Fruit fly (Drosophila melanogaster): ENCODE measurements around the gene CG32536.

CG32536 gene

dm6 chrX:19261528-19262102 lies 15.1 kb downstream of the CG32536 start, which contains the start of gene Vav (continued):
- no peak for TF ChIP-seq CG3995 (GFP tag; optimal IDR thresholded peaks at IDR 0.05)
- 0 out of 2 replicates have a peak, but pooled peaks have one; percentile 10 for TF ChIP-seq ham (GFP tag; IDR thresholded peaks at IDR 0.05)
- TF ChIP-seq pho (GFP tag; optimal IDR thresholded peaks at IDR 0.05) = no peak
- no peak for TF ChIP-seq Doc2 (GFP tag; IDR thresholded peaks at IDR 0.05)
- no peak for TF ChIP-seq hbn (GFP tag; IDR thresholded peaks at IDR 0.05; ENCODE audit: partially characterized antibody)
- TF ChIP-seq caup (GFP tag; optimal IDR thresholded peaks at IDR 0.05; ENCODE audit: severe bottlenecking) = peak; percentile 17
- no peak for TF ChIP-seq slbo (GFP tag; IDR thresholded peaks at IDR 0.05)
- TF ChIP-seq Dbx (GFP tag; IDR thresholded peaks at IDR 0.05) = no peak
- TF ChIP-seq stc (GFP tag; IDR thresholded peaks at IDR 0.05) = no peak
- TF ChIP-seq CG11696 (GFP tag; IDR thresholded peaks at IDR 0.05) = no peak
- TF ChIP-seq CG3838 (GFP tag; optimal IDR thresholded peaks at IDR 0.05) = no peak
- TF ChIP-seq CG6854 (GFP tag; optimal IDR thresholded peaks at IDR 0.05) = peak; percentile 1
- TF ChIP-seq CG13624 (GFP tag; optimal IDR thresholded peaks at IDR 0.05) = no peak
- no peak for TF ChIP-seq chn (GFP tag; optimal IDR thresholded peaks at IDR 0.05)
- peak; percentile 27 for TF ChIP-seq CG10543 (GFP tag; optimal IDR thresholded peaks at IDR 0.05)
- no peak for TF ChIP-seq E2f1 (GFP tag; IDR thresholded peaks at IDR 0.05)
- no peak for TF ChIP-seq gt (GFP tag; IDR thresholded peaks at IDR 0.05)
- no peak for TF ChIP-seq CG4820 (GFP tag; optimal IDR thresholded peaks at IDR 0.05)
- peak; percentile 49; the same call in 1 of the 3 replicates for TF ChIP-seq Opbp (GFP tag; IDR thresholded peaks at IDR 0.05; ENCODE audit: partially characterized antibody)
- no peak for TF ChIP-seq Hand (GFP tag; optimal IDR thresholded peaks at IDR 0.05)
- TF ChIP-seq eyg (GFP tag; optimal IDR thresholded peaks at IDR 0.05) = no peak
- TF ChIP-seq CG7987 (GFP tag; optimal IDR thresholded peaks at IDR 0.05) = peak; percentile 22
- no peak for TF ChIP-seq CG11695 (GFP tag; IDR thresholded peaks at IDR 0.05)
- no peak for TF ChIP-seq scrt (GFP tag; optimal IDR thresholded peaks at IDR 0.05)
- TF ChIP-seq wek (GFP tag; optimal IDR thresholded peaks at IDR 0.05) = peak; percentile 22
- TF ChIP-seq Drgx (GFP tag; IDR thresholded peaks at IDR 0.05) = no peak
- no peak for TF ChIP-seq pfk (GFP tag; optimal IDR thresholded peaks at IDR 0.05)
- peak; percentile 3 for TF ChIP-seq grau (tag; optimal IDR thresholded peaks at IDR 0.05)
- no peak for TF ChIP-seq Hsf (GFP tag; optimal IDR thresholded peaks at IDR 0.05)
- no peak for TF ChIP-seq ro (GFP tag; IDR thresholded peaks at IDR 0.05)
- peak; percentile 48 for TF ChIP-seq pzg (GFP tag; optimal IDR thresholded peaks at IDR 0.05)
- peak; percentile 20; the same call in 1 of the 3 replicates for TF ChIP-seq CG7963 (GFP tag; IDR thresholded peaks at IDR 0.05; ENCODE audit: partially characterized antibody)
- no peak for TF ChIP-seq CHES-1-like (GFP tag; optimal IDR thresholded peaks at IDR 0.05)
- TF ChIP-seq Sry-β (GFP tag; optimal IDR thresholded peaks at IDR 0.05) = no peak
- 0 out of 3 replicates have a peak, but pooled peaks have one; percentile 23 for TF ChIP-seq CG16813 (GFP tag; IDR thresholded peaks at IDR 0.05; ENCODE audit: partially characterized antibody)
- TF ChIP-seq dysf (GFP tag; IDR thresholded peaks at IDR 0.05) = 0 out of 3 replicates have a peak, but pooled peaks have one; percentile 6
- TF ChIP-seq D19A (tag; optimal IDR thresholded peaks at IDR 0.05) = no peak
- no peak for TF ChIP-seq CG15011 (GFP tag; optimal IDR thresholded peaks at IDR 0.05)
- TF ChIP-seq en (GFP tag; optimal IDR thresholded peaks at IDR 0.05) = no peak
- TF ChIP-seq dmrt11E (tag; optimal IDR thresholded peaks at IDR 0.05) = no peak
- TF ChIP-seq CG12299 (tag; optimal IDR thresholded peaks at IDR 0.05) = peak; percentile 18
- TF ChIP-seq Meics (GFP tag; optimal IDR thresholded peaks at IDR 0.05) = peak; percentile 81
- peak; percentile 58 for TF ChIP-seq YL-1 (GFP tag; optimal IDR thresholded peaks at IDR 0.05)
- TF ChIP-seq CG42726 (GFP tag; IDR thresholded peaks at IDR 0.05; ENCODE audit: partially characterized antibody) = no peak
- no peak for TF ChIP-seq schlank (tag; optimal IDR thresholded peaks at IDR 0.05)
- TF ChIP-seq otp (GFP tag; IDR thresholded peaks at IDR 0.05) = no peak
- TF ChIP-seq MESR4 (GFP tag; optimal IDR thresholded peaks at IDR 0.05) = peak; percentile 89
- no peak for TF ChIP-seq CG3847 (GFP tag; IDR thresholded peaks at IDR 0.05)
- TF ChIP-seq sr (GFP tag; IDR thresholded peaks at IDR 0.05) = no peak
- no peak for TF ChIP-seq trh (GFP tag; optimal IDR thresholded peaks at IDR 0.05)

Data from whole organism, embryonic.